Fruit fly (Drosophila melanogaster): Measurements from ENCODE around the gene Hsp60B.

- no peak for TF ChIP-seq Sox15 (GFP tag; optimal IDR thresholded peaks at IDR 0.05)
- TF ChIP-seq CG9139 (GFP tag; optimal IDR thresholded peaks at IDR 0.05), result no peak
- no peak for TF ChIP-seq lz (GFP tag; optimal IDR thresholded peaks at IDR 0.05)
- no peak for TF ChIP-seq CG1621 (tag; optimal IDR thresholded peaks at IDR 0.05)
- no peak for TF ChIP-seq CG15336 (GFP tag; IDR thresholded peaks at IDR 0.05)
- TF ChIP-seq Lpt (GFP tag; optimal IDR thresholded peaks at IDR 0.05), result no peak
- no peak for TF ChIP-seq CG6808 (GFP tag; optimal IDR thresholded peaks at IDR 0.05)
- no peak for TF ChIP-seq fkh (GFP tag; optimal IDR thresholded peaks at IDR 0.05)
- TF ChIP-seq Eip75B (GFP tag; optimal IDR thresholded peaks at IDR 0.05), result peak; percentile 41
- no peak for TF ChIP-seq CG6854 (GFP tag; optimal IDR thresholded peaks at IDR 0.05)
- no peak for TF ChIP-seq ss (GFP tag; optimal IDR thresholded peaks at IDR 0.05)
Measured at dm6 chr2L:684788-685187, 43.4 kb upstream of the Hsp60B start.

Data from whole organism, prepupa.